Worm (Caenorhabditis elegans) whole organism, young adult: ENCODE measurements around the gene spr-3.

Source experiments
- B0019.2 ChIP-seq: fragments of 200-800 bp; sonication (Bioruptor generic); conservative IDR thresholded peaks from 2 replicates; pipeline ENCODE4 v1.3.6; 2022; ENCODE audit warnings: missing genetic modification reagents, missing genetic modification characterization, missing compliant biosample characterization
- B0261.1 ChIP-seq: sonication (generic microtip); optimal IDR thresholded peaks from 2 replicates; lab custom pipeline; 2016; ENCODE audit warnings: mild to moderate bottlenecking, missing genetic modification characterization, moderate library complexity, missing compliant biosample characterization
- C06A6.2 ChIP-seq: fragments of 200-800 bp; sonication (Bioruptor generic); conservative IDR thresholded peaks from 2 replicates; pipeline ENCODE4 v1.3.6; 2022; ENCODE audit warnings: missing genetic modification characterization, missing compliant biosample characterization
- F22D6.2 ChIP-seq: sonication (generic microtip); optimal IDR thresholded peaks from 2 replicates; lab custom pipeline; 2016; ENCODE audit warnings: mild to moderate bottlenecking, missing genetic modification characterization, missing compliant biosample characterization
- F23B12.7 ChIP-seq: sonication (generic microtip); optimal IDR thresholded peaks from 2 replicates; lab custom pipeline; 2017; ENCODE audit warnings: missing genetic modification characterization, mild to moderate bottlenecking, missing compliant biosample characterization, antibody characterized with exemption, moderate library complexity; ENCODE audit not compliant: insufficient read depth
- F33H1.4 ChIP-seq: fragments of 200-800 bp; sonication (Bioruptor generic); IDR thresholded peaks from 2 replicates; pipeline ENCODE4 v1.3.6; 2022; ENCODE audit warnings: missing genetic modification reagents, missing genetic modification characterization, missing compliant biosample characterization
- F37B4.10 ChIP-seq: fragments of 200-800 bp; sonication (Bioruptor generic); IDR thresholded peaks from 2 replicates; pipeline ENCODE4 v1.3.6; 2022; ENCODE audit warnings: missing genetic modification characterization, missing compliant biosample characterization
- F39B2.1 ChIP-seq: fragments of 200-800 bp; sonication (Bioruptor generic); IDR thresholded peaks from 2 replicates; pipeline ENCODE4 v1.3.6; 2022; ENCODE audit warnings: missing genetic modification reagents, missing genetic modification characterization, missing compliant biosample characterization
- F55B11.4 ChIP-seq: sonication (generic microtip); optimal IDR thresholded peaks from 2 replicates; lab custom pipeline; 2016; ENCODE audit warnings: missing compliant biosample characterization, missing genetic modification characterization, borderline replicate concordance; ENCODE audit not compliant: insufficient read depth
- T07F8.4 ChIP-seq: sonication (generic microtip); optimal IDR thresholded peaks from 2 replicates; lab custom pipeline; 2016; ENCODE audit warnings: mild to moderate bottlenecking, missing genetic modification characterization, moderate library complexity, missing compliant biosample characterization
- Y53F4B.3 ChIP-seq: fragments of 200-800 bp; sonication (Bioruptor generic); IDR thresholded peaks from 2 replicates; pipeline ENCODE4 v1.3.6; 2022; ENCODE audit warnings: missing genetic modification reagents, missing genetic modification characterization, missing compliant biosample characterization
- Y53G8AR.9 ChIP-seq: fragments of 200-800 bp; sonication (Bioruptor generic); conservative IDR thresholded peaks from 2 replicates; pipeline ENCODE4 v1.3.6; 2022; ENCODE audit warnings: missing genetic modification reagents, missing genetic modification characterization, missing compliant biosample characterization
- Y67H2A.10 ChIP-seq: fragments of 200-800 bp; sonication (Bioruptor generic); conservative IDR thresholded peaks from 2 replicates; pipeline ENCODE4 v1.3.6; 2022; ENCODE audit warnings: missing genetic modification reagents, missing genetic modification characterization, missing compliant biosample characterization
- Y79H2A.3 ChIP-seq: fragments of 200-800 bp; sonication (Bioruptor generic); conservative IDR thresholded peaks from 2 replicates; pipeline ENCODE4 v1.3.6; 2022; ENCODE audit warnings: missing genetic modification reagents, missing genetic modification characterization, missing compliant biosample characterization
- Y95B8A.8 ChIP-seq: fragments of 200-800 bp; sonication (Bioruptor generic); IDR thresholded peaks from 2 replicates; pipeline ENCODE4 v1.3.6; 2022; ENCODE audit warnings: missing genetic modification reagents, missing genetic modification characterization, missing compliant biosample characterization
- akir-1 ChIP-seq: fragments of 200-800 bp; sonication (Bioruptor generic); optimal IDR thresholded peaks from 2 replicates; lab custom pipeline; 2018; ENCODE audit warnings: mild to moderate bottlenecking, missing genetic modification characterization, moderate library complexity, missing compliant biosample characterization
- attf-3 ChIP-seq: fragments of 200-800 bp; sonication (Bioruptor generic); conservative IDR thresholded peaks from 2 replicates; pipeline ENCODE4 v1.3.6; 2022; ENCODE audit warnings: missing genetic modification reagents, missing genetic modification characterization, missing compliant biosample characterization
- attf-6 ChIP-seq: fragments of 200-800 bp; sonication (Bioruptor generic); IDR thresholded peaks from 2 replicates; pipeline ENCODE4 v1.3.6; 2022; ENCODE audit warnings: missing genetic modification reagents, missing genetic modification characterization, missing compliant biosample characterization
- bed-2 ChIP-seq: fragments of 200-800 bp; sonication (Bioruptor generic); IDR thresholded peaks from 2 replicates; pipeline ENCODE4 v1.3.6; 2022; ENCODE audit warnings: missing genetic modification reagents, missing genetic modification characterization, missing compliant biosample characterization
- ceh-40 ChIP-seq: fragments of 200-800 bp; sonication (Bioruptor generic); IDR thresholded peaks from 2 replicates; pipeline ENCODE4 v1.3.6; 2022; ENCODE audit warnings: missing genetic modification characterization, missing compliant biosample characterization
- ceh-58 ChIP-seq: fragments of 200-800 bp; sonication (Bioruptor generic); IDR thresholded peaks from 2 replicates; pipeline ENCODE4 v1.3.6; 2022; ENCODE audit warnings: missing genetic modification characterization, missing compliant biosample characterization
- chd-7 ChIP-seq: sonication (generic microtip); optimal IDR thresholded peaks from 2 replicates; lab custom pipeline; 2016; ENCODE audit warnings: mild to moderate bottlenecking, missing genetic modification characterization, moderate library complexity, missing compliant biosample characterization
- dox-1 ChIP-seq: fragments of 200-800 bp; sonication (Bioruptor generic); IDR thresholded peaks from 2 replicates; pipeline ENCODE4 v1.3.6; 2022; ENCODE audit warnings: missing genetic modification reagents, missing genetic modification characterization, missing compliant biosample characterization
- egl-18 ChIP-seq: fragments of 200-800 bp; sonication (Bioruptor generic); IDR thresholded peaks from 2 replicates; pipeline ENCODE4 v1.3.6; 2022; ENCODE audit warnings: missing genetic modification reagents, missing genetic modification characterization, missing compliant biosample characterization
- ets-4 ChIP-seq: fragments of 200-800 bp; sonication (Bioruptor generic); optimal IDR thresholded peaks from 2 replicates; lab custom pipeline; 2018; ENCODE audit warnings: mild to moderate bottlenecking, missing genetic modification characterization, missing compliant biosample characterization
- him-1 ChIP-seq: sonication (generic microtip); optimal IDR thresholded peaks from 2 replicates; lab custom pipeline; 2016; ENCODE audit warnings: missing genotype, missing genetic modification reagents, missing genetic modification characterization, missing compliant biosample characterization
- hlh-26 ChIP-seq: fragments of 200-800 bp; sonication (Bioruptor generic); conservative IDR thresholded peaks from 2 replicates; pipeline ENCODE4 v1.3.6; 2022; ENCODE audit warnings: missing genetic modification reagents, missing genetic modification characterization, missing compliant biosample characterization
- hmg-1.2 ChIP-seq: fragments of 200-800 bp; sonication (Bioruptor generic); IDR thresholded peaks from 2 replicates; pipeline ENCODE4 v1.3.6; 2022; ENCODE audit warnings: missing genetic modification reagents, missing genetic modification characterization, missing compliant biosample characterization
- lag-1 ChIP-seq: fragments of 200-800 bp; sonication (Bioruptor generic); IDR thresholded peaks from 2 replicates; pipeline ENCODE4 v1.3.6; 2022; ENCODE audit warnings: missing genetic modification reagents, missing genetic modification characterization, missing compliant biosample characterization
- let-526 ChIP-seq: fragments of 200-800 bp; sonication (Bioruptor generic); IDR thresholded peaks from 2 replicates; pipeline ENCODE4 v1.3.6; 2022; ENCODE audit warnings: missing genetic modification reagents, missing genetic modification characterization, missing compliant biosample characterization
- lir-1 ChIP-seq: fragments of 200-800 bp; sonication (Bioruptor generic); conservative IDR thresholded peaks from 2 replicates; pipeline ENCODE4 v1.3.6; 2022; ENCODE audit warnings: missing genetic modification reagents, missing genetic modification characterization, missing compliant biosample characterization
- lsl-1 ChIP-seq: fragments of 200-800 bp; sonication (Bioruptor generic); optimal IDR thresholded peaks from 2 replicates; lab custom pipeline; 2018; ENCODE audit warnings: mild to moderate bottlenecking, missing genetic modification characterization, moderate library complexity, missing compliant biosample characterization
- lsy-27 ChIP-seq: sonication (generic microtip); optimal IDR thresholded peaks from 2 replicates; lab custom pipeline; 2017; ENCODE audit warnings: missing genetic modification characterization, mild to moderate bottlenecking, missing compliant biosample characterization, antibody characterized with exemption, missing genotype, borderline replicate concordance; ENCODE audit not compliant: insufficient read depth
- madf-10 ChIP-seq: sonication (generic microtip); optimal IDR thresholded peaks from 2 replicates; lab custom pipeline; 2016; ENCODE audit warnings: mild to moderate bottlenecking, missing genetic modification characterization, missing compliant biosample characterization
- madf-6 ChIP-seq: fragments of 200-800 bp; sonication (Bioruptor generic); IDR thresholded peaks from 2 replicates; pipeline ENCODE4 v1.3.6; 2022; ENCODE audit warnings: missing genetic modification reagents, missing genetic modification characterization, missing compliant biosample characterization
- nfya-2 ChIP-seq: fragments of 200-800 bp; sonication (Bioruptor generic); IDR thresholded peaks from 2 replicates; pipeline ENCODE4 v1.3.6; 2022; ENCODE audit warnings: missing genetic modification reagents, missing genetic modification characterization, missing compliant biosample characterization
- nhr-80 ChIP-seq: sonication (generic microtip); optimal IDR thresholded peaks from 2 replicates; lab custom pipeline; 2016; ENCODE audit warnings: missing genetic modification characterization, missing compliant biosample characterization
- pha-4 ChIP-seq: fragments of 150-350 bp; sonication (generic microtip); optimal IDR thresholded peaks from 2 replicates; lab custom pipeline; 2014; ENCODE audit warnings: missing biosample characterization, missing genetic modification reagents, missing genetic modification characterization
- rcor-1 ChIP-seq: fragments of 200-800 bp; sonication (Bioruptor generic); IDR thresholded peaks from 2 replicates; pipeline ENCODE4 v1.3.6; 2022; ENCODE audit warnings: missing genetic modification reagents, missing genetic modification characterization, missing compliant biosample characterization
- rpc-1 ChIP-seq, 2 experiments: fragments of 150-350 bp in 1 of 2; sonication (generic microtip) in 1 of 2; optimal IDR thresholded peaks; 2 replicates each; lab custom pipeline; 2014 to 2018; ENCODE audit warnings: missing biosample characterization in 1 of 2, missing genetic modification characterization in 1 of 2, missing genetic modification reagents in 1 of 2, missing genotype in 1 of 2
- sdz-38 ChIP-seq: sonication (generic microtip); optimal IDR thresholded peaks from 2 replicates; lab custom pipeline; 2016; ENCODE audit warnings: missing genotype, missing genetic modification characterization, missing compliant biosample characterization
- sea-2 ChIP-seq: fragments of 200-800 bp; sonication (Bioruptor generic); IDR thresholded peaks from 2 replicates; pipeline ENCODE4 v1.3.6; 2022; ENCODE audit warnings: missing genetic modification characterization, missing compliant biosample characterization
- sptf-2 ChIP-seq: fragments of 200-800 bp; sonication (Bioruptor generic); optimal IDR thresholded peaks from 2 replicates; lab custom pipeline; 2018; ENCODE audit warnings: mild to moderate bottlenecking, missing genetic modification characterization, missing compliant biosample characterization
- tbp1 ChIP-seq: fragments of 200-800 bp; sonication (Bioruptor generic); optimal IDR thresholded peaks from 2 replicates; lab custom pipeline; 2018; ENCODE audit warnings: mild to moderate bottlenecking, missing genetic modification characterization, missing compliant biosample characterization
- tbx-9 ChIP-seq: sonication (generic microtip); optimal IDR thresholded peaks from 2 replicates; lab custom pipeline; 2016; ENCODE audit warnings: borderline replicate concordance, missing genetic modification characterization, inconsistent platforms, missing compliant biosample characterization
- unc-62 ChIP-seq: fragments of 150-350 bp; optimal IDR thresholded peaks from 2 replicates; lab custom pipeline; 2014; ENCODE audit warnings: missing biosample characterization, missing genetic modification reagents, missing genetic modification characterization
- ztf-18 ChIP-seq: sonication (generic microtip); optimal IDR thresholded peaks from 2 replicates; lab custom pipeline; 2016; ENCODE audit warnings: missing genotype, mild to moderate bottlenecking, missing genetic modification characterization, missing compliant biosample characterization
- ztf-26 ChIP-seq: sonication (generic microtip); optimal IDR thresholded peaks from 2 replicates; lab custom pipeline; 2017; ENCODE audit warnings: missing genetic modification characterization, missing compliant biosample characterization

Gene spr-3

ce11 chrX:4532160-4532741, 18.4 kb downstream of the spr-3 start, which contains the start of gene nhr-35 (continued):
- no peak for TF ChIP-seq tbx-9 (tag; lab: Kevin White, UChicago)
- no peak for TF ChIP-seq hlh-26 (GFP tag; lab: Robert Waterston, UW)
- TF ChIP-seq Y53G8AR.9 (GFP tag; lab: Robert Waterston, UW): no peak
- TF ChIP-seq sptf-2 (GFP tag; lab: Kevin White, UChicago): no peak
- TF ChIP-seq attf-3 (GFP tag; lab: Robert Waterston, UW): no peak
- peak; percentile 84 for TF ChIP-seq ztf-26 (tag; lab: Kevin White, UChicago)
- TF ChIP-seq F39B2.1 (GFP tag; lab: Robert Waterston, UW): no peak
- peak; percentile 69; the same call in 1 of the 2 replicates for TF ChIP-seq let-526 (GFP tag; lab: Robert Waterston, UW)
- no peak for TF ChIP-seq sea-2 (GFP tag; lab: Robert Waterston, UW)
- TF ChIP-seq rcor-1 (GFP tag; lab: Robert Waterston, UW): no peak
- no peak for TF ChIP-seq lsl-1
- TF ChIP-seq him-1 (tag; lab: Kevin White, UChicago): no peak
- no peak for TF ChIP-seq bed-2 (GFP tag; lab: Robert Waterston, UW)
- TF ChIP-seq B0261.1 (tag; lab: Kevin White, UChicago): no peak
- no peak for TF ChIP-seq ztf-18 (tag; lab: Kevin White, UChicago)
- no peak for TF ChIP-seq attf-6 (GFP tag; lab: Robert Waterston, UW)
- no peak for TF ChIP-seq Y53F4B.3 (GFP tag; lab: Robert Waterston, UW)
- TF ChIP-seq ets-4: peak; percentile 93
- TF ChIP-seq F55B11.4 (tag; lab: Kevin White, UChicago): no peak
- TF ChIP-seq pha-4 (tag; lab: Kevin White, UChicago): no peak
- peak; percentile 100 for TF ChIP-seq nhr-80
- TF ChIP-seq nfya-2 (GFP tag; lab: Robert Waterston, UW): no peak
- TF ChIP-seq lag-1: no peak
- TF ChIP-seq rpc-1 (optimal IDR thresholded peaks at IDR 0.05; lab: Kevin White, UChicago): no peak
- no peak for TF ChIP-seq rpc-1 (tag; optimal IDR thresholded peaks at IDR 0.05; lab: Kevin White, UChicago)
- TF ChIP-seq F23B12.7 (tag; lab: Kevin White, UChicago): peak; percentile 4
- TF ChIP-seq ceh-58: no peak
- peak; percentile 70 for TF ChIP-seq chd-7
- TF ChIP-seq F37B4.10 (GFP tag; lab: Robert Waterston, UW): no peak
- no peak for TF ChIP-seq Y79H2A.3 (GFP tag; lab: Robert Waterston, UW)
- TF ChIP-seq B0019.2 (GFP tag; lab: Robert Waterston, UW): no peak
- peak; percentile 40; the same call in 1 of the 2 replicates for TF ChIP-seq lir-1 (GFP tag; lab: Robert Waterston, UW)
- TF ChIP-seq ceh-40 (GFP tag; lab: Robert Waterston, UW): no peak
- no peak for TF ChIP-seq T07F8.4 (tag; lab: Kevin White, UChicago)
- TF ChIP-seq tbp1 (GFP tag; lab: Kevin White, UChicago): peak; percentile 60
- TF ChIP-seq dox-1 (GFP tag; lab: Robert Waterston, UW): peak; percentile 88
- TF ChIP-seq madf-6 (GFP tag; lab: Robert Waterston, UW): no peak
- TF ChIP-seq akir-1: no peak
- no peak for TF ChIP-seq lsy-27 (tag; lab: Kevin White, UChicago)
- no peak for TF ChIP-seq Y67H2A.10 (GFP tag; lab: Robert Waterston, UW)
- peak; percentile 44; the same call in 1 of the 2 replicates for TF ChIP-seq C06A6.2
- peak; percentile 90 for TF ChIP-seq F22D6.2 (tag; lab: Kevin White, UChicago)
- peak; percentile 42 for TF ChIP-seq hmg-1.2
- no peak for TF ChIP-seq egl-18 (GFP tag; lab: Robert Waterston, UW)
- TF ChIP-seq Y95B8A.8: no peak
- TF ChIP-seq sdz-38 (tag; lab: Kevin White, UChicago): no peak
- TF ChIP-seq madf-10 (tag; lab: Kevin White, UChicago): peak; percentile 53
- peak; percentile 94 for TF ChIP-seq unc-62 (GFP tag; lab: Kevin White, UChicago)
- TF ChIP-seq F33H1.4 (GFP tag; lab: Robert Waterston, UW): no peak
